Fruit fly (Drosophila melanogaster): ENCODE results near the gene alpha-Est2.

alpha-Est2 gene

dm6 chr3R:7524160-7524559 lies 17.4 kb upstream of the alpha-Est2 start (continued):
- TF ChIP-seq z (GFP tag; IDR thresholded peaks at IDR 0.05), result no peak
- TF ChIP-seq so (GFP tag; IDR thresholded peaks at IDR 0.05), result no peak
- TF ChIP-seq CG10147 (GFP tag; optimal IDR thresholded peaks at IDR 0.05), result peak; percentile 10
- peak; percentile 37 for TF ChIP-seq mirr (GFP tag; optimal IDR thresholded peaks at IDR 0.05)
- no peak for TF ChIP-seq CG34224 (GFP tag; IDR thresholded peaks at IDR 0.05; ENCODE audit: partially characterized antibody)
- no peak for TF ChIP-seq CG9609 (GFP tag; optimal IDR thresholded peaks at IDR 0.05)
- no peak for TF ChIP-seq CG17361 (GFP tag; IDR thresholded peaks at IDR 0.05)
- TF ChIP-seq cwo (GFP tag; optimal IDR thresholded peaks at IDR 0.05), result peak; percentile 4
- 0 out of 4 replicates have a peak, but pooled peaks have one; percentile 11 for TF ChIP-seq chinmo (GFP tag; IDR thresholded peaks at IDR 0.05; ENCODE audit: partially characterized antibody)
- TF ChIP-seq gfzf (GFP tag; optimal IDR thresholded peaks at IDR 0.05), result no peak
- no peak for TF ChIP-seq CG8281 (tag; optimal IDR thresholded peaks at IDR 0.05)
- TF ChIP-seq CG2678 (tag; optimal IDR thresholded peaks at IDR 0.05), result peak; percentile 33
- no peak for TF ChIP-seq CG15073 (GFP tag; optimal IDR thresholded peaks at IDR 0.05)
- TF ChIP-seq vnd (GFP tag; IDR thresholded peaks at IDR 0.05; ENCODE audit: partially characterized antibody), result no peak

- TF ChIP-seq CG18011 (GFP tag; optimal IDR thresholded peaks at IDR 0.05), result no peak
- no peak for TF ChIP-seq vfl (GFP tag; optimal IDR thresholded peaks at IDR 0.05)
- no peak for TF ChIP-seq CTCF (GFP tag; optimal IDR thresholded peaks at IDR 0.05)
- TF ChIP-seq bsh (GFP tag; optimal IDR thresholded peaks at IDR 0.05), result no peak
- TF ChIP-seq CG1792 (GFP tag; optimal IDR thresholded peaks at IDR 0.05), result no peak
- no peak for TF ChIP-seq pum (GFP tag; optimal IDR thresholded peaks at IDR 0.05)
- TF ChIP-seq repo (GFP tag; optimal IDR thresholded peaks at IDR 0.05), result no peak
- no peak for TF ChIP-seq Xbp1 (GFP tag; optimal IDR thresholded peaks at IDR 0.05)
- no peak for TF ChIP-seq tio (GFP tag; optimal IDR thresholded peaks at IDR 0.05)
- TF ChIP-seq CG34376 (GFP tag; optimal IDR thresholded peaks at IDR 0.05), result no peak
- no peak for TF ChIP-seq org-1 (GFP tag; optimal IDR thresholded peaks at IDR 0.05)
- no peak for TF ChIP-seq shn (GFP tag; optimal IDR thresholded peaks at IDR 0.05)
Observed at dm6 chr3R:7528677-7529076, 12.9 kb upstream of the alpha-Est2 start, which contains the start of gene alpha-Est6. Gene alpha-Est6 (minus strand): TSS chr3R:7528777.

dm6 chr3R:7530184-7530821 lies 11.3 kb upstream of the alpha-Est2 start, which contains the start of the genes Rtnl2 and alphaTub84D:
Gene Rtnl2 (minus strand): TSS chr3R:7530241.
Gene alphaTub84D (plus strand): TSS chr3R:7530753.
- peak; percentile 12 for TF ChIP-seq Lhr (GFP tag; optimal IDR thresholded peaks at IDR 0.05)
- peak; percentile 85 for TF ChIP-seq ewg (GFP tag; optimal IDR thresholded peaks at IDR 0.05)
- peak; percentile 77 for TF ChIP-seq CG2116 (GFP tag; optimal IDR thresholded peaks at IDR 0.05)
- peak; percentile 49 for TF ChIP-seq BEAF-32 (GFP tag; optimal IDR thresholded peaks at IDR 0.05)
- no peak for TF ChIP-seq sima (GFP tag; optimal IDR thresholded peaks at IDR 0.05)
- TF ChIP-seq CG4617 (GFP tag; optimal IDR thresholded peaks at IDR 0.05; ENCODE audit: borderline replicate concordance), result peak; percentile 36
- no peak for TF ChIP-seq CG18619 (GFP tag; optimal IDR thresholded peaks at IDR 0.05)
- TF ChIP-seq Sry-δ (GFP tag; optimal IDR thresholded peaks at IDR 0.05), result peak; percentile 19
- no peak for TF ChIP-seq danr (GFP tag; IDR thresholded peaks at IDR 0.05)
- TF ChIP-seq mam (GFP tag; optimal IDR thresholded peaks at IDR 0.05), result no peak
- no peak for TF ChIP-seq CG33557 (GFP tag; optimal IDR thresholded peaks at IDR 0.05)
- TF ChIP-seq unc-4 (GFP tag; IDR thresholded peaks at IDR 0.05; ENCODE audit: partially characterized antibody), result no peak
- TF ChIP-seq Sin3A (optimal IDR thresholded peaks at IDR 0.05), result peak; percentile 19
- no peak for TF ChIP-seq lmd (GFP tag; IDR thresholded peaks at IDR 0.05)
- TF ChIP-seq CG3995 (GFP tag; optimal IDR thresholded peaks at IDR 0.05), result peak; percentile 7
- TF ChIP-seq YL-1 (GFP tag; optimal IDR thresholded peaks at IDR 0.05), result no peak
- no peak for TF ChIP-seq CG2678 (tag; optimal IDR thresholded peaks at IDR 0.05)
- TF ChIP-seq pzg (GFP tag; optimal IDR thresholded peaks at IDR 0.05), result peak; percentile 39
- peak; percentile 36 for TF ChIP-seq trem (tag; optimal IDR thresholded peaks at IDR 0.05)
- TF ChIP-seq E2f2 (GFP tag; IDR thresholded peaks at IDR 0.05), result peak; percentile 85
- TF ChIP-seq CG9797 (GFP tag; optimal IDR thresholded peaks at IDR 0.05), result peak; percentile 66
- peak; percentile 38 for TF ChIP-seq nmo (GFP tag; optimal IDR thresholded peaks at IDR 0.05)
- TF ChIP-seq stwl (tag; optimal IDR thresholded peaks at IDR 0.05), result peak; percentile 56
- TF ChIP-seq Six4 (GFP tag; optimal IDR thresholded peaks at IDR 0.05), result no peak

Data from whole organism, embryonic.